Fruit fly (Drosophila melanogaster) whole organism, pupa: ENCODE measurements around the gene Rpt6R.

Experiments used
- CG10348 ChIP-seq: fragments of 200-800 bp; sonication (Bioruptor generic); IDR thresholded peaks from 2 replicates; pipeline ENCODE4 v1.3.6; 2022; ENCODE audit warnings: missing biosample characterization, missing genetic modification characterization
- CG12605 ChIP-seq: fragments of 200-800 bp; sonication (Bioruptor generic); IDR thresholded peaks from 2 replicates; pipeline ENCODE4 v1.3.6; 2022; ENCODE audit warnings: missing biosample characterization, missing genetic modification characterization
- CG13204 ChIP-seq: fragments of 200-800 bp; sonication (Bioruptor generic); optimal IDR thresholded peaks from 2 replicates; lab custom pipeline; 2018; ENCODE audit warnings: missing biosample characterization, mild to moderate bottlenecking, missing genetic modification characterization, moderate library complexity
- CG14655 ChIP-seq: fragments of 200-800 bp; sonication (Bioruptor generic); optimal IDR thresholded peaks from 3 replicates; lab custom pipeline; 2017; ENCODE audit warnings: mild to moderate bottlenecking, missing biosample characterization, missing genetic modification reagents, missing genetic modification characterization
- CG15710 ChIP-seq: fragments of 200-800 bp; sonication (Bioruptor generic); optimal IDR thresholded peaks from 2 replicates; lab custom pipeline; 2018; ENCODE audit warnings: missing biosample characterization, mild to moderate bottlenecking, missing genetic modification characterization, moderate library complexity
- CG17806 ChIP-seq: fragments of 200-800 bp; sonication (Bioruptor generic); optimal IDR thresholded peaks from 2 replicates; lab custom pipeline; 2018; ENCODE audit warnings: missing biosample characterization, mild to moderate bottlenecking, missing genetic modification characterization, moderate library complexity
- CG32121 ChIP-seq: fragments of 200-800 bp; sonication (Bioruptor generic); IDR thresholded peaks from 2 replicates; pipeline ENCODE4 v1.3.6; 2022; ENCODE audit warnings: missing biosample characterization, missing genetic modification characterization
- CG34367 ChIP-seq: fragments of 200-800 bp; sonication (Bioruptor generic); optimal IDR thresholded peaks from 2 replicates; lab custom pipeline; 2018; ENCODE audit warnings: missing biosample characterization, mild to moderate bottlenecking, missing genetic modification characterization
- CG4496 ChIP-seq: fragments of 200-800 bp; sonication (Bioruptor generic); IDR thresholded peaks from 3 replicates; pipeline ENCODE4 v1.3.6; 2022; ENCODE audit warnings: missing biosample characterization, missing genetic modification characterization
- CG8159 ChIP-seq: fragments of 200-800 bp; sonication (Bioruptor generic); optimal IDR thresholded peaks from 3 replicates; lab custom pipeline; 2018; ENCODE audit warnings: missing biosample characterization, mild to moderate bottlenecking, missing genetic modification characterization, moderate library complexity
- CG8301 ChIP-seq: fragments of 200-800 bp; sonication (Bioruptor generic); optimal IDR thresholded peaks from 2 replicates; lab custom pipeline; 2018; ENCODE audit warnings: missing biosample characterization, mild to moderate bottlenecking, missing genetic modification characterization
- CG9948 ChIP-seq: fragments of 200-800 bp; sonication (Bioruptor generic); optimal IDR thresholded peaks from 2 replicates; lab custom pipeline; 2018; ENCODE audit warnings: missing biosample characterization, mild to moderate bottlenecking, missing genetic modification characterization, moderate library complexity
- D1 ChIP-seq: fragments of 200-800 bp; sonication (Bioruptor generic); optimal IDR thresholded peaks from 2 replicates; lab custom pipeline; 2018; ENCODE audit warnings: missing biosample characterization, mild to moderate bottlenecking, missing genetic modification characterization, moderate library complexity
- EcR ChIP-seq: fragments of 200-800 bp; sonication (Bioruptor generic); optimal IDR thresholded peaks from 3 replicates; lab custom pipeline; 2019; ENCODE audit warnings: missing biosample characterization, missing genetic modification characterization, mild to moderate bottlenecking, moderate library complexity, missing genetic modification reagents
- Ets98B ChIP-seq: fragments of 200-800 bp; sonication (Bioruptor generic); IDR thresholded peaks from 2 replicates; pipeline ENCODE4 v1.3.6; 2022; ENCODE audit warnings: missing biosample characterization, missing genetic modification characterization
- Pif1A ChIP-seq: fragments of 200-800 bp; sonication (Bioruptor generic); optimal IDR thresholded peaks from 3 replicates; lab custom pipeline; 2016; ENCODE audit warnings: missing biosample characterization, missing genetic modification characterization
- Pif1B ChIP-seq: fragments of 200-800 bp; sonication (Bioruptor generic); optimal IDR thresholded peaks from 3 replicates; lab custom pipeline; 2016; ENCODE audit warnings: missing biosample characterization, missing genetic modification characterization
- Snoo ChIP-seq: fragments of 200-800 bp; sonication (Bioruptor generic); optimal IDR thresholded peaks from 3 replicates; lab custom pipeline; 2017; ENCODE audit warnings: missing biosample characterization, mild to moderate bottlenecking, missing genetic modification characterization, inconsistent platforms
- fd96Ca ChIP-seq: fragments of 200-800 bp; sonication (Bioruptor generic); IDR thresholded peaks from 3 replicates; pipeline ENCODE4 v1.3.6; 2022; ENCODE audit warnings: missing biosample characterization, missing genetic modification characterization
- gl ChIP-seq: fragments of 200-800 bp; sonication (Bioruptor generic); optimal IDR thresholded peaks from 2 replicates; lab custom pipeline; 2018; ENCODE audit warnings: missing biosample characterization, mild to moderate bottlenecking, missing genetic modification characterization
- rn ChIP-seq: fragments of 200-800 bp; sonication (Bioruptor generic); IDR thresholded peaks from 2 replicates; pipeline ENCODE4 v1.3.6; 2022; ENCODE audit warnings: missing biosample characterization, missing genetic modification characterization

Gene Rpt6R

dm6 chr3R:30583542-30583941, at the start of gene Rpt6R:
Rpt6R (minus strand) TSS chr3R:30583697.
- TF ChIP-seq Ets98B: no peak
- TF ChIP-seq Snoo (tag; lab: Kevin White, UChicago): no peak
- no peak for TF ChIP-seq D1 (tag; lab: Kevin White, UChicago)
- no peak for TF ChIP-seq CG13204 (GFP tag; lab: Kevin White, UChicago)
- no peak for TF ChIP-seq Pif1B (GFP tag; lab: Kevin White, UChicago)
- TF ChIP-seq gl: no peak
- TF ChIP-seq CG14655: no peak
- no peak for TF ChIP-seq rn
- TF ChIP-seq EcR (GFP tag; lab: Kevin White, UChicago): no peak
- TF ChIP-seq CG9948 (tag; lab: Kevin White, UChicago): no peak
- TF ChIP-seq CG15710 (tag; lab: Kevin White, UChicago): no peak
- no peak for TF ChIP-seq CG8159 (tag; lab: Kevin White, UChicago)
- TF ChIP-seq CG12605 (GFP tag; lab: Robert Waterston, UW): no peak
- no peak for TF ChIP-seq CG10348
- TF ChIP-seq CG32121 (GFP tag; lab: Robert Waterston, UW): no peak
- TF ChIP-seq, all 21 proteins: peak for 0

- TF ChIP-seq CG4496 (GFP tag; lab: Robert Waterston, UW) (no peak), CG8159 (tag; lab: Kevin White, UChicago) (no peak), rn (no peak), CG15710 (tag; lab: Kevin White, UChicago) (no peak), EcR (GFP tag; lab: Kevin White, UChicago) (no peak), CG34367 (tag; lab: Kevin White, UChicago) (no peak), CG12605 (GFP tag; lab: Robert Waterston, UW) (no peak), D1 (tag; lab: Kevin White, UChicago) (no peak), CG10348 (no peak), CG17806 (tag; lab: Kevin White, UChicago) (no peak), CG9948 (tag; lab: Kevin White, UChicago) (no peak)
Observed at dm6 chr3R:30628928-30629327, 45.4 kb upstream of the Rpt6R start, which contains the start of gene CG2267. CG2267 (minus strand) TSS chr3R:30629028.

dm6 chr3R:30621806-30622205, 38.3 kb upstream of the Rpt6R start, which contains the start of gene CG44954:
CG44954 (minus strand) TSS chr3R:30621906.
- TF ChIP-seq D1 (tag; lab: Kevin White, UChicago): no peak
- no peak for TF ChIP-seq gl
- TF ChIP-seq CG34367 (tag; lab: Kevin White, UChicago): no peak
- TF ChIP-seq fd96Ca: no peak
- no peak for TF ChIP-seq CG8301
- TF ChIP-seq CG4496 (GFP tag; lab: Robert Waterston, UW): no peak
- no peak for TF ChIP-seq CG32121 (GFP tag; lab: Robert Waterston, UW)
- no peak for TF ChIP-seq Snoo (tag; lab: Kevin White, UChicago)
- no peak for TF ChIP-seq CG9948 (tag; lab: Kevin White, UChicago)
- TF ChIP-seq EcR (GFP tag; lab: Kevin White, UChicago): no peak
- TF ChIP-seq Pif1B (GFP tag; lab: Kevin White, UChicago): no peak
- no peak for TF ChIP-seq CG17806 (tag; lab: Kevin White, UChicago)
- TF ChIP-seq CG8159 (tag; lab: Kevin White, UChicago): no peak
- no peak for TF ChIP-seq CG12605 (GFP tag; lab: Robert Waterston, UW)
- TF ChIP-seq Pif1A (GFP tag; lab: Kevin White, UChicago): no peak
- no peak for TF ChIP-seq rn
- TF ChIP-seq CG13204 (GFP tag; lab: Kevin White, UChicago): no peak
- TF ChIP-seq Ets98B: no peak

dm6 chr3R:30617457-30617856, 34.0 kb upstream of the Rpt6R start:
- no peak for TF ChIP-seq CG8159 (tag; lab: Kevin White, UChicago)
- TF ChIP-seq Ets98B: no peak
- no peak for TF ChIP-seq CG14655
- no peak for TF ChIP-seq Pif1B (GFP tag; lab: Kevin White, UChicago)
- TF ChIP-seq CG32121 (GFP tag; lab: Robert Waterston, UW): no peak
- TF ChIP-seq CG13204 (GFP tag; lab: Kevin White, UChicago): no peak
- TF ChIP-seq Snoo (tag; lab: Kevin White, UChicago): no peak
- TF ChIP-seq CG12605 (GFP tag; lab: Robert Waterston, UW): no peak
- no peak for TF ChIP-seq EcR (GFP tag; lab: Kevin White, UChicago)
- TF ChIP-seq CG10348: no peak
- no peak for TF ChIP-seq CG4496 (GFP tag; lab: Robert Waterston, UW)

- TF ChIP-seq CG32121 (GFP tag; lab: Robert Waterston, UW) (no peak), CG15710 (tag; lab: Kevin White, UChicago) (no peak), gl (no peak), CG12605 (GFP tag; lab: Robert Waterston, UW) (no peak), CG8301 (no peak), CG13204 (GFP tag; lab: Kevin White, UChicago) (no peak), Ets98B (no peak), CG9948 (tag; lab: Kevin White, UChicago) (no peak), CG10348 (no peak), CG8159 (tag; lab: Kevin White, UChicago) (no peak), fd96Ca (no peak), CG4496 (GFP tag; lab: Robert Waterston, UW) (no peak), Snoo (tag; lab: Kevin White, UChicago) (no peak), CG14655 (no peak), Pif1B (GFP tag; lab: Kevin White, UChicago) (no peak), D1 (tag; lab: Kevin White, UChicago) (no peak), Pif1A (GFP tag; lab: Kevin White, UChicago) (no peak)
Observed at dm6 chr3R:30616098-30616857, 32.8 kb upstream of the Rpt6R start.
